Worm (Caenorhabditis elegans): Measurements from ENCODE around the gene C29A12.1.

Gene C29A12.1

DNA sequence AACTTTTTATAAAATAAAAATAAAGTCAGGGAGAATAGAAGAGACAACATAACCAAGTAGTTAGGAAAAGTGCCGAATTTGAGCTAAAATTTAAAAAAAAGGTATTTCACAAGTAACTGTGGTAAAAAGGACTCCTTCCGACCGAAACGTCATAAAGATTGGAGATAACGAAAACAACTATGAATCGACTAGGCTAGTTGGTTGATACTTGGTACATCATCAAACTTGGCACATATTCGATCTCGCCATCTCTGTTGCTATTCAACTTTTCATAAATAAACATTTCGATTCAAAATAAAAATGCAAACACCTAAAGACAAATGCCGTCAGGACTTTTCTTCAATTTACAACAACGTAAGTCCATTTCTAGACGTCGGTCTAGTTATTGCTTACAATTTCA, 1.5 kb downstream of the C29A12.1 start, which contains the start of gene C29A12.22:
C29A12.22 (plus strand) TSS at position 301 of the 400 bp plus-strand sequence.
- TF ChIP-seq lim-6 (tag; optimal IDR thresholded peaks at IDR 0.05) (no peak), K09A11.1 (tag; optimal IDR thresholded peaks at IDR 0.05; ENCODE audit: insufficient read depth) (no peak), nhr-232 (tag; optimal IDR thresholded peaks at IDR 0.05) (no peak), ceh-18 (tag; optimal IDR thresholded peaks at IDR 0.05) (no peak), ceh-9 (tag; optimal IDR thresholded peaks at IDR 0.05) (no peak), unc-55 (GFP tag; optimal IDR thresholded peaks at IDR 0.05) (no peak), ceh-45 (GFP tag; IDR thresholded peaks at IDR 0.05) (no peak), syd-9 (tag; optimal IDR thresholded peaks at IDR 0.05) (no peak), nfya-1 (tag; optimal IDR thresholded peaks at IDR 0.05) (no peak), F13H6.1 (tag; optimal IDR thresholded peaks at IDR 0.05) (no peak), ama-1 (optimal IDR thresholded peaks at IDR 0.05) (no peak), K02D7.2 (tag; optimal IDR thresholded peaks at IDR 0.05) (no peak), pros-1 (tag; optimal IDR thresholded peaks at IDR 0.05) (no peak), ceh-30 (tag; optimal IDR thresholded peaks at IDR 0.05) (no peak), T23F11.4 (GFP tag; optimal IDR thresholded peaks at IDR 0.05) (no peak), mec-3 (tag; optimal IDR thresholded peaks at IDR 0.05; ENCODE audit: borderline replicate concordance) (no peak), rnt-1 (tag; optimal IDR thresholded peaks at IDR 0.05) (no peak), ceh-6 (GFP tag; optimal IDR thresholded peaks at IDR 0.05) (no peak)

DNA sequence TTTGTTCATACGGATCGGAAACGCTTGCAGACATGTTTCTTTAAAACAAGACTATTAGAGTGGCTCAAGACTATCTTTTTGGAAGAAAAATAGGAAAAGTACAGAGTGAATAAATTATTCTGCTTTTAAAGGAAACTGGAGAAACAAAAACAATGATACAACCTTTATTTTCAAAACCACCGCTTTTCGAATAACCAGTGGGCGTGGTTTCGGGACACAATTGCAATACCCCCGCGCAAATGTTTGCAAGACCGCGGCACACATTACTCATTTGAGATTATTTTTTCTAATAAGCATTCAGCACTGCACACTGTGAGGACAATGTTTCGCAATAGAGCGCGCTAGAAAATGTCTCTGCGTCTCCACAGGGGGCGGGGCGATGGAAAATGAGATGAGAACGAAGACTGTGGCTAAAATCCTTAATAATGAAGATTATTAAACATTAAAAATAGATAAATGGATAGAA, 5.4 kb downstream of the C29A12.1 start, which contains the start of gene plrg-1:
plrg-1 (minus strand) TSS at position 51 of the 466 bp plus-strand sequence.
- TF ChIP-seq fax-1 (tag; optimal IDR thresholded peaks at IDR 0.05), result peak; percentile 78
- TF ChIP-seq ahr-1 (tag; optimal IDR thresholded peaks at IDR 0.05), result peak; percentile 73
- peak; percentile 79 for TF ChIP-seq sdc-2 (tag; optimal IDR thresholded peaks at IDR 0.05)
- peak; percentile 60 for TF ChIP-seq ets-4 (tag; optimal IDR thresholded peaks at IDR 0.05)
- TF ChIP-seq npax-4 (tag; optimal IDR thresholded peaks at IDR 0.05), result peak; percentile 57
- peak; percentile 63 for TF ChIP-seq Y22D7AL.16 (tag; optimal IDR thresholded peaks at IDR 0.05)
- peak; percentile 58 for TF ChIP-seq ceh-48 (tag; optimal IDR thresholded peaks at IDR 0.05)
- TF ChIP-seq rnt-1 (tag; optimal IDR thresholded peaks at IDR 0.05), result peak; percentile 90
- peak; percentile 49 for TF ChIP-seq pax-1 (tag; optimal IDR thresholded peaks at IDR 0.05)
- TF ChIP-seq pha-4 (tag; optimal IDR thresholded peaks at IDR 0.05), result no peak
- TF ChIP-seq fkh-10 (GFP tag; optimal IDR thresholded peaks at IDR 0.05), result peak; percentile 22
- TF ChIP-seq pqm-1 (tag; optimal IDR thresholded peaks at IDR 0.05), result peak; percentile 46
- no peak for TF ChIP-seq hlh-13 (GFP tag; optimal IDR thresholded peaks at IDR 0.05)
- TF ChIP-seq sox-4 (tag; optimal IDR thresholded peaks at IDR 0.05), result peak; percentile 85
- peak; percentile 92 for TF ChIP-seq elt-2 (tag; optimal IDR thresholded peaks at IDR 0.05)
- TF ChIP-seq pros-1 (tag; optimal IDR thresholded peaks at IDR 0.05), result peak; percentile 17
- peak; percentile 71 for TF ChIP-seq fkh-6 (tag; optimal IDR thresholded peaks at IDR 0.05)
- peak; percentile 76 for TF ChIP-seq T23F11.4 (GFP tag; optimal IDR thresholded peaks at IDR 0.05)
- peak; percentile 70 for TF ChIP-seq hlh-30 (tag; optimal IDR thresholded peaks at IDR 0.05; ENCODE audit: insufficient read depth)
- TF ChIP-seq zip-5 (tag; optimal IDR thresholded peaks at IDR 0.05), result peak; percentile 63
- TF ChIP-seq madf-2 (tag; optimal IDR thresholded peaks at IDR 0.05), result peak; percentile 79
- TF ChIP-seq hlh-6 (tag; optimal IDR thresholded peaks at IDR 0.05), result peak; percentile 91
- TF ChIP-seq tbx-2 (tag; optimal IDR thresholded peaks at IDR 0.05), result peak; percentile 92
- TF ChIP-seq lin-11 (tag; optimal IDR thresholded peaks at IDR 0.05), result peak; percentile 79
- TF ChIP-seq ceh-9 (tag; optimal IDR thresholded peaks at IDR 0.05), result no peak
- peak; percentile 79 for TF ChIP-seq syd-9 (tag; optimal IDR thresholded peaks at IDR 0.05)
- TF ChIP-seq K09A11.1 (tag; optimal IDR thresholded peaks at IDR 0.05; ENCODE audit: insufficient read depth), result peak; percentile 91
- peak; percentile 71 for TF ChIP-seq unc-42 (tag; optimal IDR thresholded peaks at IDR 0.05)
- TF ChIP-seq ceh-2 (tag; optimal IDR thresholded peaks at IDR 0.05), result peak; percentile 88
- peak; percentile 67 for TF ChIP-seq K02D7.2 (tag; optimal IDR thresholded peaks at IDR 0.05)
- peak; percentile 67 for TF ChIP-seq hlh-15 (tag; optimal IDR thresholded peaks at IDR 0.05)
- peak; percentile 91 for TF ChIP-seq sox-2 (GFP tag; IDR thresholded peaks at IDR 0.05)
- peak; percentile 76 for TF ChIP-seq eyg-1 (tag; optimal IDR thresholded peaks at IDR 0.05)
- TF ChIP-seq F13H6.1 (tag; optimal IDR thresholded peaks at IDR 0.05), result peak; percentile 77
- peak; percentile 37 for TF ChIP-seq odd-2 (tag; optimal IDR thresholded peaks at IDR 0.05)
- peak; percentile 71 for TF ChIP-seq ceh-22 (tag; optimal IDR thresholded peaks at IDR 0.05)
- TF ChIP-seq unc-55 (GFP tag; optimal IDR thresholded peaks at IDR 0.05), result peak; percentile 11
- TF ChIP-seq ceh-19 (GFP tag; optimal IDR thresholded peaks at IDR 0.05), result peak; percentile 93
- peak; percentile 86 for TF ChIP-seq unc-3 (GFP tag; conservative IDR thresholded peaks at IDR 0.05)
- peak; percentile 86 for TF ChIP-seq unc-3 (tag; optimal IDR thresholded peaks at IDR 0.05)
- TF ChIP-seq nhr-11 (tag; optimal IDR thresholded peaks at IDR 0.05), result no peak
- TF ChIP-seq ceh-18 (tag; optimal IDR thresholded peaks at IDR 0.05), result peak; percentile 86

Data from whole organism, late embryonic.